Worm (Caenorhabditis elegans): Measurements from ENCODE around the gene ceh-91.
A peak's percentile ranks its signal among the peaks of the same experiment; 100 is the strongest.

- TF ChIP-seq somi-1 (GFP tag; optimal IDR thresholded peaks at IDR 0.05): no peak
- TF ChIP-seq tbp1 (GFP tag; optimal IDR thresholded peaks at IDR 0.05): no peak
- TF ChIP-seq Y56A3A.18 (GFP tag; IDR thresholded peaks at IDR 0.05): no peak
- no peak for TF ChIP-seq egl-18 (GFP tag; IDR thresholded peaks at IDR 0.05)
- no peak for TF ChIP-seq cebp-2 (GFP tag; IDR thresholded peaks at IDR 0.05)
- no peak for TF ChIP-seq Y95B8A.8 (GFP tag; IDR thresholded peaks at IDR 0.05)
- no peak for TF ChIP-seq nhr-179 (tag; optimal IDR thresholded peaks at IDR 0.05)
- TF ChIP-seq dpff-1 (tag; optimal IDR thresholded peaks at IDR 0.05): no peak
- no peak for TF ChIP-seq F39B2.1 (GFP tag; IDR thresholded peaks at IDR 0.05)
- peak; percentile 5 for TF ChIP-seq dpl-1 (GFP tag; optimal IDR thresholded peaks at IDR 0.05)
- no peak for TF ChIP-seq F33H1.4 (GFP tag; IDR thresholded peaks at IDR 0.05)
- TF ChIP-seq die-1 (tag; optimal IDR thresholded peaks at IDR 0.05): no peak
- no peak for TF ChIP-seq mes-4 (tag; optimal IDR thresholded peaks at IDR 0.05)
Observed at ce11 chrIII:11580428-11580885, 36.1 kb upstream of the ceh-91 start, which contains the start of gene Y66D12A.7.
